Worm (Caenorhabditis elegans) whole organism, L3 larva: ENCODE results near the gene nduc-2.

Experiments
- R02D3.7 ChIP-seq: fragments of 150-350 bp; optimal IDR thresholded peaks from 2 replicates; lab custom pipeline; 2014; ENCODE audit warnings: missing biosample characterization, missing genetic modification characterization
- eor-1 ChIP-seq, 2 experiments: fragments of 150-350 bp; optimal IDR thresholded peaks; 2 replicates each; lab custom pipeline; 2014 to 2018; ENCODE audit warnings: missing biosample characterization in 2 of 2, missing genetic modification characterization in 2 of 2
- lin-39 ChIP-seq: fragments of 150-350 bp; optimal IDR thresholded peaks from 2 replicates; lab custom pipeline; 2018; ENCODE audit warnings: missing biosample characterization, missing genetic modification reagents, missing genetic modification characterization
- nhr-11 ChIP-seq: fragments of 150-350 bp; optimal IDR thresholded peaks from 2 replicates; lab custom pipeline; 2014; ENCODE audit warnings: missing biosample characterization, missing genetic modification characterization
- zag-1 ChIP-seq: fragments of 150-350 bp; optimal IDR thresholded peaks from 2 replicates; lab custom pipeline; 2014; ENCODE audit warnings: missing biosample characterization, missing genetic modification characterization

DNA sequence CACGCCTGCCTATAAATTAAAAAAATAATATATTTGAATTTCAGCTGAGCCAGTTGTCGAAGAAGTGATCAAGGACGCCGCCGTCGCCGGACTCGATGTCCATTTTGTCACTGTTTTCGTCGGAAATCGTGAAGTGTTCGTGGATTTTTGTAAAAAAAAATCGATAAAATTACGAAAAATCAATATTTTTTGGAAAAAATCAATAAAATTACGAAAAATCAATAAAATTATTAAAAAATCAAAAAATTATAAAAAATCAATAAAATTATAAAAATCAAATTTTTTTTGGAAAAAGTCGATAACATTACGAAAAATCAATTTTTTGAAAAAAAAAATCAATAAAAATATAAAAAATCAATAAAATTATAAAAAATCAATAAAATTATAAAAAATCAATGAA, 48.3 kb downstream of the nduc-2 start:
- TF ChIP-seq nhr-11 (no peak), zag-1 (no peak), R02D3.7 (tag; lab: Kevin White, UChicago) (no peak), eor-1 (tag; optimal IDR thresholded peaks at IDR 0.05; lab: Kevin White, UChicago) (no peak), lin-39 (no peak)
